Worm (Caenorhabditis elegans) whole organism, early embryonic: Measurements from ENCODE around the gene srsx-8.
A peak's percentile ranks its signal among the peaks of the same experiment; 100 is the strongest.

Experiments
- B0310.2 ChIP-seq: sonication (generic microtip); optimal IDR thresholded peaks from 2 replicates; lab custom pipeline; 2016; ENCODE audit warnings: mild to moderate bottlenecking, missing genetic modification characterization, missing compliant biosample characterization
- F13C5.2 ChIP-seq: sonication (generic microtip); optimal IDR thresholded peaks from 2 replicates; lab custom pipeline; 2017; ENCODE audit warnings: mild to moderate bottlenecking, missing genetic modification characterization, inconsistent platforms, missing compliant biosample characterization
- aly-1 ChIP-seq: sonication (generic microtip); optimal IDR thresholded peaks from 2 replicates; lab custom pipeline; 2016; ENCODE audit warnings: missing genetic modification characterization, missing compliant biosample characterization
- ama-1 ChIP-seq: fragments of 150-350 bp; optimal IDR thresholded peaks from 2 replicates; lab custom pipeline; 2014
- ceh-13 ChIP-seq: fragments of 200-800 bp; sonication (Bioruptor generic); optimal IDR thresholded peaks from 2 replicates; lab custom pipeline; 2018; ENCODE audit warnings: mild to moderate bottlenecking, missing genetic modification characterization, missing compliant biosample characterization
- ceh-36 ChIP-seq: sonication (generic microtip); optimal IDR thresholded peaks from 2 replicates; lab custom pipeline; 2016; ENCODE audit warnings: missing genetic modification characterization, inconsistent platforms, missing compliant biosample characterization
- ets-7 ChIP-seq: sonication (generic microtip); optimal IDR thresholded peaks from 2 replicates; lab custom pipeline; 2016; ENCODE audit warnings: missing genotype, missing genetic modification characterization, missing compliant biosample characterization
- flt-1 ChIP-seq: fragments of 200-800 bp; sonication (Bioruptor generic); IDR thresholded peaks from 2 replicates; pipeline ENCODE4 v1.3.6; 2022; ENCODE audit warnings: missing genetic modification characterization, missing compliant biosample characterization
- hmbx-1 ChIP-seq: sonication (generic microtip); optimal IDR thresholded peaks from 2 replicates; lab custom pipeline; 2016; ENCODE audit warnings: mild to moderate bottlenecking, missing genetic modification characterization, missing compliant biosample characterization
- hmg-4 ChIP-seq: fragments of 200-800 bp; sonication (Bioruptor generic); optimal IDR thresholded peaks from 2 replicates; lab custom pipeline; 2018; ENCODE audit warnings: mild to moderate bottlenecking, missing genetic modification characterization, missing compliant biosample characterization
- hnd-1 ChIP-seq: sonication (generic microtip); optimal IDR thresholded peaks from 2 replicates; lab custom pipeline; 2016; ENCODE audit warnings: missing genetic modification characterization, missing compliant biosample characterization
- pes-1 ChIP-seq: fragments of 200-800 bp; sonication (Bioruptor generic); IDR thresholded peaks from 2 replicates; pipeline ENCODE4 v1.3.6; 2022; ENCODE audit warnings: missing genetic modification reagents, missing genetic modification characterization, missing compliant biosample characterization
- scrt-1 ChIP-seq: fragments of 200-800 bp; sonication (Bioruptor generic); IDR thresholded peaks from 2 replicates; pipeline ENCODE4 v1.3.6; 2022; ENCODE audit warnings: missing genetic modification characterization, missing compliant biosample characterization
- sea-1 ChIP-seq: fragments of 200-800 bp; sonication (Bioruptor generic); conservative IDR thresholded peaks from 2 replicates; pipeline ENCODE4 v1.3.6; 2022; ENCODE audit warnings: missing genetic modification characterization, missing compliant biosample characterization
- tbx-11 ChIP-seq: fragments of 200-800 bp; sonication (Bioruptor generic); IDR thresholded peaks from 2 replicates; pipeline ENCODE4 v1.3.6; 2022; ENCODE audit warnings: missing genetic modification characterization, missing compliant biosample characterization
- tbx-37 ChIP-seq: fragments of 200-800 bp; sonication (Bioruptor generic); conservative IDR thresholded peaks from 2 replicates; pipeline ENCODE4 v1.3.6; 2022; ENCODE audit warnings: missing genetic modification reagents, missing genetic modification characterization, missing compliant biosample characterization
- tra-4 ChIP-seq: sonication (generic microtip); optimal IDR thresholded peaks from 2 replicates; lab custom pipeline; 2017; ENCODE audit warnings: missing genetic modification characterization, missing compliant biosample characterization

srsx-8 gene

DNA sequence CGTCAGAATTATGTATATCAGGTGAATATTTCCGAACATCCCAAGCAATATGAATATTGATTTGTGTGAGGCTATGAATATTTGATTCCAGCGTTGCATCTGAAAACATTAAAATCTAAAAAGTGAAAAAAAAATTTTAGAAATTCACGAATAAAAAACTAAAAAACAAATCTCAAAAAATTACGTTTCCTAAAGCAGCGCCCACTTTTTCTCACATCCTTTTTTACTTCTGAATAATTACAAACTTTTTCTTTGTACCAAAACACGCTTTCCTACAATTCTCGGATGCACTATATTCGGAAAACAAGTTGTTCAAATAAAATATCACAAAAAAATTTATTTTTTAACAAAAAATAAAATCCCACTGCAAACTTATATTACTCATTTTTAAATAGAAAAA, at the start of gene srsx-8:
Gene srsx-8 (minus strand): TSS at position 101 of the 400 bp plus-strand sequence.
- TF ChIP-seq flt-1 (GFP tag; lab: Robert Waterston, UW) (no peak), ama-1 (no peak), aly-1 (tag; lab: Kevin White, UChicago) (no peak), scrt-1 (GFP tag; lab: Robert Waterston, UW) (no peak), B0310.2 (no peak), hmbx-1 (tag; lab: Kevin White, UChicago) (no peak), hnd-1 (tag; lab: Kevin White, UChicago) (no peak), tra-4 (tag; lab: Kevin White, UChicago) (no peak), tbx-11 (GFP tag; lab: Robert Waterston, UW) (no peak), pes-1 (no peak), tbx-37 (GFP tag; lab: Robert Waterston, UW) (no peak), hmg-4 (GFP tag; lab: Kevin White, UChicago) (no peak), ceh-36 (no peak), F13C5.2 (tag; lab: Kevin White, UChicago) (no peak), ceh-13 (GFP tag; lab: Kevin White, UChicago) (no peak), sea-1 (GFP tag; lab: Robert Waterston, UW) (no peak), ets-7 (tag; lab: Kevin White, UChicago) (no peak)

- TF ChIP-seq ama-1 (no peak), tra-4 (tag; lab: Kevin White, UChicago) (no peak), sea-1 (GFP tag; lab: Robert Waterston, UW) (no peak), F13C5.2 (tag; lab: Kevin White, UChicago) (no peak), pes-1 (no peak), B0310.2 (no peak), hmbx-1 (tag; lab: Kevin White, UChicago) (no peak), ceh-36 (no peak), ets-7 (tag; lab: Kevin White, UChicago) (no peak), ceh-13 (GFP tag; lab: Kevin White, UChicago) (no peak), tbx-11 (GFP tag; lab: Robert Waterston, UW) (no peak), tbx-37 (GFP tag; lab: Robert Waterston, UW) (no peak), hmg-4 (GFP tag; lab: Kevin White, UChicago) (no peak), aly-1 (tag; lab: Kevin White, UChicago) (no peak), scrt-1 (GFP tag; lab: Robert Waterston, UW) (no peak), flt-1 (GFP tag; lab: Robert Waterston, UW) (no peak)
Observed at ce11 chrV:1600561-1601088, 47.7 kb upstream of the srsx-8 start, which contains the start of gene F16B4.2. F16B4.2 (plus strand) TSS chrV:1601038.

DNA sequence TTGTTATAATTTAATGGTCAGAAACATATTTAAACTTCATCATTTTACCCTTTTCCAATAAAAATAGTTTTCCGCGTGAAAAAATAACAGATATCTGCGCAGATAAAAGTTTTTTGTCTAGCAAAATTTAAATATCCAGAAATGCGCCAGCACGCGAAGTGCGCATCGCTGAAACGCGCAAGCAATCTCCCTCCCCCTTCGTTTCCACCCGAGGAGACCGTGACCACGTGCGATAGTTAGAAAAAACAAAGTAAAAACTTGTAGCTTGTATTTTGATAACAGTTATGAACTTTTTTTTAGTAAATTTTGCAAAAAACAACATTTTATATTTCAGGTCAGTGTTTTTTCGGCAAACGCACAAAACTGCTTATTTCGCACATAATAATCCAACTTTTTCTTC, 46.2 kb upstream of the srsx-8 start:
- TF ChIP-seq pes-1: peak; percentile 66
- TF ChIP-seq sea-1 (GFP tag; lab: Robert Waterston, UW): peak; percentile 63; the same call in 1 of the 2 replicates

- TF ChIP-seq hnd-1 (tag; lab: Kevin White, UChicago) (no peak), hmbx-1 (tag; lab: Kevin White, UChicago) (no peak), tra-4 (tag; lab: Kevin White, UChicago) (no peak), ama-1 (no peak), B0310.2 (no peak), sea-1 (GFP tag; lab: Robert Waterston, UW) (no peak), ets-7 (tag; lab: Kevin White, UChicago) (no peak), F13C5.2 (tag; lab: Kevin White, UChicago) (no peak), hmg-4 (GFP tag; lab: Kevin White, UChicago) (no peak), ceh-36 (no peak), tbx-37 (GFP tag; lab: Robert Waterston, UW) (no peak), ceh-13 (GFP tag; lab: Kevin White, UChicago) (no peak), scrt-1 (GFP tag; lab: Robert Waterston, UW) (no peak), tbx-11 (GFP tag; lab: Robert Waterston, UW) (no peak), flt-1 (GFP tag; lab: Robert Waterston, UW) (no peak), pes-1 (no peak)
Observed at ce11 chrV:1594554-1595092, 41.7 kb upstream of the srsx-8 start.

DNA sequence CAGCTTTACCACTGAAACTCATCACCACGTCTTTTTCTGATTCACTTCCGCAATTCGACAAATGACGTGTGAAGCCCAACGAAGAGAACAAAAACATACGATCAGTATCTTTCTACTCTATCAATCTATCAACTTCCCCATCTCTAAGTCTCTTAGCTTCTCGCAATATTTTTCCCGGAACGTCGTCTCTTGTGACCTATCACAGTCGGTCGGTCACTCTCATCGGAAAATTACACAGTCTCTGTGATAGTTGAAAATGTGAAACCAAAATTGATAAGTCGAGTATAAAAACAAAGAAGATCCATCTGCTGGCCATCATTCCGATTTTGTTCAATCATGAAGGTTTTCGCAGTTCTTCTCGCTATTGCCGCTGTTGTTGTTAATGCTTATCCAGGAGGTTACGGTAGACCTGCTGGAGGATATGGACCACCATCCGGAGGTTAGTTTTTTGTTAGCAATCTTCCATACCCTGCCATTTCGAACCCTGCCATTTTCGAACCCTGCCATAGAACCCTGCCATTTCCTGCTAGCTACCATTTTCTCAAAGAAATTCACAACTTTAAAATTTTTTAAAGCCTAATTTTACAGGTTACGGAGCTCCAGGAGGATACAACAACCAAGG, 41.0 kb upstream of the srsx-8 start, which contains the start of gene F16B4.4:
Gene F16B4.4 (plus strand): TSS at position 221 of the 622 bp plus-strand sequence.
- TF ChIP-seq hmg-4 (GFP tag; lab: Kevin White, UChicago) (no peak), pes-1 (no peak), B0310.2 (no peak), aly-1 (tag; lab: Kevin White, UChicago) (no peak), ets-7 (tag; lab: Kevin White, UChicago) (no peak), ceh-13 (GFP tag; lab: Kevin White, UChicago) (no peak), tbx-37 (GFP tag; lab: Robert Waterston, UW) (no peak), hnd-1 (tag; lab: Kevin White, UChicago) (no peak), tbx-11 (GFP tag; lab: Robert Waterston, UW) (no peak), ama-1 (no peak), flt-1 (GFP tag; lab: Robert Waterston, UW) (no peak), tra-4 (tag; lab: Kevin White, UChicago) (no peak)

ce11 chrV:1588128-1588527, 35.2 kb upstream of the srsx-8 start, which contains the start of gene F16B4.5:
F16B4.5 (plus strand) TSS chrV:1588428.
- no peak for TF ChIP-seq pes-1
- TF ChIP-seq tra-4 (tag; lab: Kevin White, UChicago): no peak
- no peak for TF ChIP-seq sea-1 (GFP tag; lab: Robert Waterston, UW)
- TF ChIP-seq ets-7 (tag; lab: Kevin White, UChicago): no peak
- TF ChIP-seq hnd-1 (tag; lab: Kevin White, UChicago): no peak
- TF ChIP-seq ama-1: no peak
- no peak for TF ChIP-seq tbx-11 (GFP tag; lab: Robert Waterston, UW)
- TF ChIP-seq F13C5.2 (tag; lab: Kevin White, UChicago): no peak
- TF ChIP-seq B0310.2: no peak
- TF ChIP-seq hmbx-1 (tag; lab: Kevin White, UChicago): no peak
- TF ChIP-seq hmg-4 (GFP tag; lab: Kevin White, UChicago): no peak
- no peak for TF ChIP-seq aly-1 (tag; lab: Kevin White, UChicago)
- no peak for TF ChIP-seq tbx-37 (GFP tag; lab: Robert Waterston, UW)
- TF ChIP-seq ceh-13 (GFP tag; lab: Kevin White, UChicago): no peak
- no peak for TF ChIP-seq flt-1 (GFP tag; lab: Robert Waterston, UW)
- TF ChIP-seq scrt-1 (GFP tag; lab: Robert Waterston, UW): no peak
- TF ChIP-seq ceh-36: no peak
